Fruit fly (Drosophila melanogaster) whole organism, embryonic: Measurements from ENCODE around the gene Irbp18.
A peak's percentile ranks its signal among the peaks of the same experiment; 100 is the strongest.

Source experiments
- Atf6 ChIP-seq: fragments of 200-800 bp; sonication (Bioruptor generic); IDR thresholded peaks from 2 replicates; pipeline ENCODE4 v1.3.6; 2022; ENCODE audit warnings: missing biosample characterization, missing genetic modification characterization
- BtbVII ChIP-seq: fragments of 200-800 bp; sonication (Bioruptor generic); optimal IDR thresholded peaks from 3 replicates; lab custom pipeline; 2017; ENCODE audit warnings: missing biosample characterization, mild to moderate bottlenecking, missing genetic modification characterization
- CG10654 ChIP-seq: fragments of 200-800 bp; sonication (Bioruptor generic); optimal IDR thresholded peaks from 2 replicates; lab custom pipeline; 2016; ENCODE audit warnings: missing biosample characterization, missing genetic modification characterization
- CG1233 ChIP-seq: fragments of 200-800 bp; sonication (Bioruptor generic); optimal IDR thresholded peaks from 4 replicates; lab custom pipeline; 2018; ENCODE audit warnings: missing biosample characterization, mild to moderate bottlenecking, missing genetic modification characterization
- CG12744 ChIP-seq: fragments of 200-800 bp; sonication (Bioruptor generic); optimal IDR thresholded peaks from 2 replicates; lab custom pipeline; 2016; ENCODE audit warnings: missing biosample characterization, missing genetic modification characterization
- CG14050 ChIP-seq: fragments of 200-800 bp; sonication (Bioruptor generic); IDR thresholded peaks from 3 replicates; pipeline ENCODE4 v1.3.6; 2022; ENCODE audit warnings: missing biosample characterization, missing genetic modification characterization
- CG15479 ChIP-seq: fragments of 200-800 bp; sonication (Bioruptor generic); optimal IDR thresholded peaks from 3 replicates; lab custom pipeline; 2019; ENCODE audit warnings: missing biosample characterization, mild to moderate bottlenecking, missing genetic modification characterization, moderate library complexity
- CG17385 ChIP-seq: fragments of 200-800 bp; sonication (Bioruptor generic); optimal IDR thresholded peaks from 3 replicates; lab custom pipeline; 2018; ENCODE audit warnings: missing biosample characterization, mild to moderate bottlenecking, missing genetic modification characterization
- CG18262 ChIP-seq: fragments of 200-800 bp; optimal IDR thresholded peaks from 3 replicates; lab custom pipeline; 2019; ENCODE audit warnings: missing biosample characterization, mild to moderate bottlenecking, missing genetic modification characterization, moderate library complexity
- CG33213 ChIP-seq: fragments of 200-800 bp; sonication (Bioruptor generic); optimal IDR thresholded peaks from 3 replicates; lab custom pipeline; 2016; ENCODE audit warnings: missing biosample characterization, missing genetic modification characterization
- CG3407 ChIP-seq: fragments of 200-800 bp; sonication (Bioruptor generic); optimal IDR thresholded peaks from 2 replicates; lab custom pipeline; 2018; ENCODE audit warnings: missing biosample characterization, mild to moderate bottlenecking, missing genetic modification characterization
- CG4404 ChIP-seq: fragments of 200-800 bp; sonication (Bioruptor generic); IDR thresholded peaks from 2 replicates; pipeline ENCODE4 v1.3.6; 2022; ENCODE audit warnings: missing biosample characterization, missing genetic modification characterization
- CG5180 ChIP-seq: fragments of 200-800 bp; sonication (Bioruptor generic); optimal IDR thresholded peaks from 3 replicates; lab custom pipeline; 2017; ENCODE audit warnings: missing biosample characterization, missing genetic modification characterization, mild to moderate bottlenecking, moderate library complexity, missing genetic modification reagents
- CG5953 ChIP-seq: fragments of 200-800 bp; sonication (Bioruptor generic); IDR thresholded peaks from 2 replicates; pipeline ENCODE4 v1.3.6; 2022; ENCODE audit warnings: missing biosample characterization, missing genetic modification characterization
- CG6683 ChIP-seq: fragments of 200-800 bp; sonication (Bioruptor generic); optimal IDR thresholded peaks from 2 replicates; lab custom pipeline; 2017; ENCODE audit warnings: missing biosample characterization, mild to moderate bottlenecking, missing genetic modification characterization, missing genetic modification reagents
- CG8290 ChIP-seq, 3 experiments: fragments of 200-800 bp; sonication (Bioruptor generic); optimal IDR thresholded peaks; 2 replicates each; lab custom pipeline; 2016 to 2019; ENCODE audit warnings: missing biosample characterization in 3 of 3, missing genetic modification characterization in 3 of 3, mild to moderate bottlenecking in 2 of 3, moderate library complexity in 1 of 3
- D ChIP-seq, 2 experiments: fragments of 200-800 bp in 1 of 2; fragments of >200 bp in 1 of 2; sonication (Bioruptor generic) in 1 of 2; optimal IDR thresholded peaks; 2 replicates in 1 of 2; 3 replicates in 1 of 2; lab custom pipeline; 2017; ENCODE audit warnings: mild to moderate bottlenecking in 1 of 2, missing biosample characterization in 1 of 2, missing genetic modification characterization in 1 of 2, missing genetic modification reagents in 1 of 2
- Dad ChIP-seq: fragments of 200-800 bp; sonication (Bioruptor generic); optimal IDR thresholded peaks from 3 replicates; lab custom pipeline; 2016; ENCODE audit warnings: missing biosample characterization, missing genetic modification characterization
- Dfd ChIP-seq, 2 experiments: fragments of >200 bp; optimal IDR thresholded peaks; 2 replicates each; lab custom pipeline; 2017; ENCODE audit warnings: missing biosample characterization in 2 of 2, missing genetic modification characterization in 2 of 2
- E2f2 ChIP-seq: fragments of 200-800 bp; sonication (Bioruptor generic); IDR thresholded peaks from 2 replicates; pipeline ENCODE4 v1.3.6; 2022; ENCODE audit warnings: missing biosample characterization, missing genetic modification characterization
- ERR ChIP-seq: fragments of 200-800 bp; sonication (Bioruptor generic); optimal IDR thresholded peaks from 2 replicates; lab custom pipeline; 2016; ENCODE audit warnings: missing biosample characterization, missing genetic modification characterization
- Lhr ChIP-seq: fragments of 200-800 bp; sonication (Bioruptor generic); optimal IDR thresholded peaks from 3 replicates; lab custom pipeline; 2017; ENCODE audit warnings: mild to moderate bottlenecking, missing biosample characterization, missing genetic modification reagents, missing genetic modification characterization
- MBD-R2 ChIP-seq: fragments of 200-800 bp; sonication (Bioruptor generic); IDR thresholded peaks from 2 replicates; pipeline ENCODE4 v1.3.6; 2022; ENCODE audit warnings: missing biosample characterization, missing genetic modification characterization
- Nf-YA ChIP-seq: fragments of 200-800 bp; sonication (Bioruptor generic); IDR thresholded peaks from 2 replicates; pipeline ENCODE4 v1.3.6; 2022; ENCODE audit warnings: missing biosample characterization, missing genetic modification characterization
- Nf-YB ChIP-seq: fragments of 200-800 bp; sonication (Bioruptor generic); optimal IDR thresholded peaks from 3 replicates; lab custom pipeline; 2019; ENCODE audit warnings: missing biosample characterization, mild to moderate bottlenecking, missing genetic modification characterization, moderate library complexity
- Opbp ChIP-seq: fragments of 200-800 bp; sonication (Bioruptor generic); IDR thresholded peaks from 3 replicates; pipeline ENCODE4 v1.3.6; 2022; ENCODE audit warnings: missing biosample characterization, missing genetic modification characterization; ENCODE audit not compliant: partially characterized antibody
- Rx ChIP-seq: fragments of 200-800 bp; sonication (Bioruptor generic); IDR thresholded peaks from 2 replicates; pipeline ENCODE4 v1.3.6; 2022; ENCODE audit warnings: missing biosample characterization, missing genetic modification characterization
- Sry-β ChIP-seq: fragments of 200-800 bp; sonication (Bioruptor generic); optimal IDR thresholded peaks from 2 replicates; lab custom pipeline; 2018; ENCODE audit warnings: missing biosample characterization, mild to moderate bottlenecking, missing genetic modification characterization, moderate library complexity
- Usf ChIP-seq: fragments of 200-800 bp; sonication (Bioruptor generic); optimal IDR thresholded peaks from 2 replicates; lab custom pipeline; 2017; ENCODE audit warnings: missing genotype, missing biosample characterization, missing genetic modification characterization
- bcd ChIP-seq: fragments of 200-800 bp; sonication (Bioruptor generic); optimal IDR thresholded peaks from 2 replicates; lab custom pipeline; 2017; ENCODE audit warnings: missing biosample characterization, mild to moderate bottlenecking, missing genetic modification characterization
- chif ChIP-seq, 2 experiments: fragments of 200-800 bp; sonication (Bioruptor generic); optimal IDR thresholded peaks; 3 replicates each; lab custom pipeline; 2016; ENCODE audit warnings: missing biosample characterization in 2 of 2, missing genetic modification characterization in 2 of 2
- corto ChIP-seq: fragments of 200-800 bp; sonication (Bioruptor generic); optimal IDR thresholded peaks from 2 replicates; lab custom pipeline; 2016; ENCODE audit warnings: missing biosample characterization, mild to moderate bottlenecking, missing genetic modification characterization, moderate library complexity
- dpn ChIP-seq, 2 experiments: fragments of 200-800 bp; sonication (Bioruptor generic); optimal IDR thresholded peaks; 3 replicates each; lab custom pipeline; 2016; ENCODE audit warnings: missing biosample characterization in 2 of 2, missing genetic modification characterization in 2 of 2
- ems ChIP-seq: fragments of 200-800 bp; sonication (Bioruptor generic); optimal IDR thresholded peaks from 3 replicates; lab custom pipeline; 2016; ENCODE audit warnings: missing biosample characterization, missing genetic modification characterization
- fd3F ChIP-seq: fragments of 200-800 bp; sonication (Bioruptor generic); optimal IDR thresholded peaks from 2 replicates; lab custom pipeline; 2018; ENCODE audit warnings: missing biosample characterization, mild to moderate bottlenecking, missing genetic modification characterization, moderate library complexity
- gcm ChIP-seq: fragments of 200-800 bp; sonication (Bioruptor generic); optimal IDR thresholded peaks from 2 replicates; lab custom pipeline; 2019; ENCODE audit warnings: missing biosample characterization, mild to moderate bottlenecking, missing genetic modification characterization, moderate library complexity
- her ChIP-seq: fragments of 200-800 bp; sonication (Bioruptor generic); optimal IDR thresholded peaks from 2 replicates; lab custom pipeline; 2016; ENCODE audit warnings: missing biosample characterization, missing genetic modification characterization
- hkb ChIP-seq, 2 experiments: fragments of 200-800 bp in 1 of 2; fragments of >200 bp in 1 of 2; sonication (Bioruptor generic) in 1 of 2; IDR thresholded peaks in 1 of 2; optimal IDR thresholded peaks in 1 of 2; 2 replicates each; pipeline versions ENCODE4 v1.3.6 to Lab custom; 2017 to 2022; ENCODE audit warnings: missing biosample characterization in 1 of 2, missing genetic modification characterization in 1 of 2
- jigr1 ChIP-seq: fragments of 200-800 bp; sonication (Bioruptor generic); IDR thresholded peaks from 3 replicates; pipeline ENCODE4 v1.3.6; 2022; ENCODE audit warnings: missing biosample characterization, missing genetic modification characterization
- knrl ChIP-seq: fragments of 200-800 bp; sonication (Bioruptor generic); IDR thresholded peaks from 3 replicates; pipeline ENCODE4 v1.3.6; 2022; ENCODE audit warnings: missing biosample characterization, missing genetic modification characterization; ENCODE audit not compliant: partially characterized antibody
- mam ChIP-seq: fragments of 200-800 bp; sonication (Bioruptor generic); optimal IDR thresholded peaks from 3 replicates; lab custom pipeline; 2016; ENCODE audit warnings: missing biosample characterization, missing genetic modification characterization
- pfk ChIP-seq: fragments of 200-800 bp; sonication (Bioruptor generic); optimal IDR thresholded peaks from 2 replicates; lab custom pipeline; 2018; ENCODE audit warnings: missing biosample characterization, mild to moderate bottlenecking, missing genetic modification characterization, moderate library complexity
- pzg ChIP-seq: fragments of 200-800 bp; sonication (Bioruptor generic); optimal IDR thresholded peaks from 3 replicates; lab custom pipeline; 2018; ENCODE audit warnings: missing biosample characterization, mild to moderate bottlenecking, missing genetic modification characterization, moderate library complexity
- sd ChIP-seq: fragments of 200-800 bp; sonication (Bioruptor generic); optimal IDR thresholded peaks from 3 replicates; lab custom pipeline; 2018; ENCODE audit warnings: missing biosample characterization, mild to moderate bottlenecking, missing genetic modification characterization, moderate library complexity
- stwl ChIP-seq: fragments of 200-800 bp; sonication (Bioruptor generic); optimal IDR thresholded peaks from 3 replicates; lab custom pipeline; 2018; ENCODE audit warnings: missing biosample characterization, mild to moderate bottlenecking, missing genetic modification characterization, moderate library complexity
- tx ChIP-seq: fragments of 200-800 bp; sonication (Bioruptor generic); optimal IDR thresholded peaks from 2 replicates; lab custom pipeline; 2016; ENCODE audit warnings: missing biosample characterization, missing genetic modification characterization
- vnd ChIP-seq: fragments of 200-800 bp; sonication (Bioruptor generic); IDR thresholded peaks from 3 replicates; pipeline ENCODE4 v1.3.6; 2022; ENCODE audit warnings: missing biosample characterization, missing genetic modification characterization; ENCODE audit not compliant: partially characterized antibody

Gene Irbp18

DNA sequence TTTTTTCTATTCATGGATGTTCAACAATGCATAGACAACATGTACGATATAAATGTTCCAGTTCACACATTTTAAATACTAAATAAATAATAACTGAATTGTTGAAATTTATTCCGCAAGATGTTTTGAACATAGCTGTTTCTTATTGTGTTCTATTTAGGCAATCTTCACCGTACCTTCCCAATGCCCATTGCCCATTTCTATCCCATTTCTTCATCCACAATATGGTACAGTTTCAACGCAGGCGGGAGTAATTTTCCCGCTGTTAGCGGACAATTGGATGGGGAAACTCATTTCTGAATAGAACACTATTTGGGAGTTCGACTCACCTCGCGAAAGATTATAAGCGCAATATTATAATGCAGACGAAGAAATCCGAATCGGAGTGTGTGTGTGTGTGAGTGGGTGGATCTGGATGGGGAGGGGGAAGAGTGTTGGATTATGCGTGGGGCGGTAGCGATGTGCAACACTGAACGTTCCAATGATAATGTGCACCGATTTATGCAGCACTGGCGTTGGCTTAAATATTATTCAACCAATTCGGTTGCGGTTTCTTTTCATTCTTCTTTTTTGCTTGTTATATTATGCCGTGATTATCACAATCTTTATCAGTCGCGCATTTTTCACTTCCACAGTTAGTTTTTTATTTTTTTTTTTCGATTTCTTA is 5.9 kb downstream of the Irbp18 start (continued):
- TF ChIP-seq CG12744 (GFP tag; lab: Kevin White, UChicago) (no peak), CG4404 (0 out of 2 replicates have a peak, but pooled peaks have one; percentile 24), fd3F (GFP tag; lab: Kevin White, UChicago) (no peak), chif (GFP tag; optimal IDR thresholded peaks at IDR 0.05; lab: Kevin White, UChicago) (peak; percentile 13 to 47), Opbp (GFP tag; lab: Robert Waterston, UW) (peak; percentile 42; the same call in 1 of the 3 replicates), stwl (peak; percentile 85), Atf6 (GFP tag; lab: Robert Waterston, UW) (peak; percentile 41; the same call in 1 of the 2 replicates), tx (peak; percentile 25), CG3407 (peak; percentile 32), Rx (GFP tag; lab: Robert Waterston, UW) (0 out of 2 replicates have a peak, but pooled peaks have one; percentile 26), CG8290 (GFP tag; optimal IDR thresholded peaks at IDR 0.05; lab: Kevin White, UChicago) (peak; percentile 80), CG8290 (tag; optimal IDR thresholded peaks at IDR 0.05; lab: Kevin White, UChicago) (peak; percentile 55 to 78), Nf-YA (no peak), Dfd (GFP tag; optimal IDR thresholded peaks at IDR 0.05; lab: Kevin White, UChicago) (no peak), Usf (GFP tag; lab: Kevin White, UChicago) (no peak), pzg (GFP tag; lab: Kevin White, UChicago) (peak; percentile 41), gcm (GFP tag; lab: Kevin White, UChicago) (no peak), CG1233 (peak; percentile 12), BtbVII (no peak), E2f2 (GFP tag; lab: Robert Waterston, UW) (peak; percentile 34; the same call in 1 of the 2 replicates), jigr1 (no peak), Nf-YB (GFP tag; lab: Kevin White, UChicago) (peak; percentile 3), CG17385 (GFP tag; lab: Kevin White, UChicago) (peak; percentile 55), CG5180 (GFP tag; lab: Kevin White, UChicago) (peak; percentile 26), CG14050 (GFP tag; lab: Robert Waterston, UW) (no peak), CG33213 (GFP tag; lab: Kevin White, UChicago) (peak; percentile 63), bcd (GFP tag; lab: Kevin White, UChicago) (peak; percentile 43), her (GFP tag; lab: Kevin White, UChicago) (peak; percentile 61), D (optimal IDR thresholded peaks at IDR 0.05; lab: Kevin White, UChicago) (no peak), D (GFP tag; optimal IDR thresholded peaks at IDR 0.05; lab: Kevin White, UChicago) (peak; percentile 5), CG10654 (GFP tag; lab: Kevin White, UChicago) (peak; percentile 37), CG15479 (GFP tag; lab: Kevin White, UChicago) (no peak), ERR (GFP tag; lab: Kevin White, UChicago) (peak; percentile 64), MBD-R2 (GFP tag; lab: Robert Waterston, UW) (peak; percentile 29; the same call in 1 of the 2 replicates), CG5953 (GFP tag; lab: Robert Waterston, UW) (no peak), CG6683 (no peak), Dad (GFP tag; lab: Kevin White, UChicago) (peak; percentile 58), hkb (optimal IDR thresholded peaks at IDR 0.05; lab: Kevin White, UChicago) (no peak), hkb (GFP tag; IDR thresholded peaks at IDR 0.05; lab: Robert Waterston, UW) (0 out of 2 replicates have a peak, but pooled peaks have one; percentile 11), CG18262 (tag; lab: Kevin White, UChicago) (peak; percentile 45), sd (peak; percentile 34), Sry-β (GFP tag; lab: Kevin White, UChicago) (no peak), knrl (peak; percentile 15; the same call in 1 of the 3 replicates), Lhr (GFP tag; lab: Kevin White, UChicago) (no peak), corto (peak; percentile 47), vnd (GFP tag; lab: Robert Waterston, UW) (no peak), mam (peak; percentile 64), ems (peak; percentile 41), dpn (GFP tag; optimal IDR thresholded peaks at IDR 0.05; lab: Kevin White, UChicago) (peak; percentile 68 to 74), pfk (GFP tag; lab: Kevin White, UChicago) (no peak)
